Worm (Caenorhabditis elegans): ENCODE results near the gene K07E3.4.

Gene K07E3.4

DNA sequence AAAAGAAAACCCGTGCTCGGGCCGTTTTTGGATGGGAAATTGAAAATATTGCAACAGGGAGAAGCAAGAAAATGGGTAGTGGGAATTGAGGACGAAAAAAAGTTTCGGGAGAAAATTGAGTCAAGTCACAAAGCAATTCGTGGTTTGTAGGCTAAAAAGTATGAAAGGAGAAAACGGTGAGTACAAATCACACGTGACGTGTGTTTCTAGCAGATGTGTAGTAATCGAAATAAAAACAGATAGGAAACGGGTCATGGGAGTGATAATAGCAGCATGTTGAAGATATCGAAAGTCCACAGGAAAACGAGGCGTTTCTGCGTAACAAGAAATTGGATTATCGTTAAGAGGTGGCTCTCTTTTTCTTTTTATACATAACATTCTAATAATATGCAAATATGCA is 6.1 kb upstream of the K07E3.4 start (continued):
- no peak for TF ChIP-seq jun-1 (tag; optimal IDR thresholded peaks at IDR 0.05)

DNA sequence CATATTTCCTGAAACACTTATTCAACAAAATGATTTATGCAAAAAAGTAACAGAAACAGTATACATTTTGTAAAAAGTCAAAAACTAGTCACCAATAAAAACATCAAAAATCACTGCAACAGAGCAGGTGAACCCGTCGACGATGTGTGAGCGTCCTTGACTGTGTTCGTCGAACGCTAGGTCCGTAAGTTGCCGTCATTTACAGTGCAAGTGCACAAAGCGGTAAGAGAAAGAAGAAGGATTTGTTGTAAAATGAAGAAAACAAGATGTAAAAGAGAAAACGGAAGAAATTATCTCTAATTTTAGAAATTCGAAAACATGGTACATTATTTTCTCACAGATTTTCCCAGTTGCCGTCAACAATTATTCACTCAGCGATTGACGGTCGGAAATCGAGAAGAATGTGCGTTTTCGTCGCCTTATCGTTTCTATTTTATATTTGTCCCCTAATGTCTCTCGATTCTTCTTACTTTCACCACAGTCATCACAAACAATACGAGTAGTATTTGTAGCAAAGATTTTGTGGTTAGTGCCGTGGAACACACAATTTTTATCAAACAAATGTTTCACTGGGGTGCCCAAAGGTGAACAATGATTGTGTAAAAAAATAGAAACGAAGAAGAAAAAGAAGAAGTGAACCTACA is 5.6 kb upstream of the K07E3.4 start:
- TF ChIP-seq snpc-4 (tag; optimal IDR thresholded peaks at IDR 0.05): no peak
- TF ChIP-seq daf-8 (GFP tag; IDR thresholded peaks at IDR 0.05): no peak
- TF ChIP-seq nhr-42 (GFP tag; IDR thresholded peaks at IDR 0.05): no peak
- peak; percentile 70 for TF ChIP-seq nhr-77 (tag; optimal IDR thresholded peaks at IDR 0.05)
- TF ChIP-seq nhr-76 (tag; optimal IDR thresholded peaks at IDR 0.05): no peak
- no peak for TF ChIP-seq mep-1 (tag; optimal IDR thresholded peaks at IDR 0.05)
- TF ChIP-seq zip-2 (tag; optimal IDR thresholded peaks at IDR 0.05): no peak
- no peak for TF ChIP-seq aly-2 (tag; optimal IDR thresholded peaks at IDR 0.05)
- no peak for TF ChIP-seq nhr-6 (tag; optimal IDR thresholded peaks at IDR 0.05)
- no peak for TF ChIP-seq php-3 (GFP tag; IDR thresholded peaks at IDR 0.05)
- TF ChIP-seq unc-62 (GFP tag; optimal IDR thresholded peaks at IDR 0.05 in 1 of 2): no peak
- no peak for TF ChIP-seq unc-62 (tag; optimal IDR thresholded peaks at IDR 0.05)
- TF ChIP-seq daf-16 (GFP tag; optimal IDR thresholded peaks at IDR 0.05): no peak
- TF ChIP-seq daf-16 (tag; optimal IDR thresholded peaks at IDR 0.05): peak; percentile 95
- TF ChIP-seq T20F7.1 (GFP tag; optimal IDR thresholded peaks at IDR 0.05): no peak
- no peak for TF ChIP-seq ceh-82 (tag; optimal IDR thresholded peaks at IDR 0.05)
- no peak for TF ChIP-seq F10B5.3 (tag; optimal IDR thresholded peaks at IDR 0.05)
- TF ChIP-seq ama-1 (optimal IDR thresholded peaks at IDR 0.05): no peak
- no peak for TF ChIP-seq nhr-41 (GFP tag; IDR thresholded peaks at IDR 0.05)
- TF ChIP-seq tag-97 (GFP tag; IDR thresholded peaks at IDR 0.05): no peak
- no peak for TF ChIP-seq saeg-2 (GFP tag; IDR thresholded peaks at IDR 0.05)
- no peak for TF ChIP-seq mdt-29 (GFP tag; IDR thresholded peaks at IDR 0.05)
- peak; percentile 52 for TF ChIP-seq pqm-1 (tag; optimal IDR thresholded peaks at IDR 0.05)
- no peak for TF ChIP-seq hlh-30 (tag; optimal IDR thresholded peaks at IDR 0.05; ENCODE audit: insufficient read depth)
- TF ChIP-seq skn-1 (tag; optimal IDR thresholded peaks at IDR 0.05): no peak
- no peak for TF ChIP-seq unc-39 (tag; optimal IDR thresholded peaks at IDR 0.05)
- no peak for TF ChIP-seq lin-13 (GFP tag; optimal IDR thresholded peaks at IDR 0.05)
- no peak for TF ChIP-seq lin-38 (GFP tag; IDR thresholded peaks at IDR 0.05)
- TF ChIP-seq ztf-7 (tag; optimal IDR thresholded peaks at IDR 0.05): no peak
- no peak for TF ChIP-seq lir-3 (tag; optimal IDR thresholded peaks at IDR 0.05)
- no peak for TF ChIP-seq F26F4.8 (GFP tag; conservative IDR thresholded peaks at IDR 0.05)
- peak; percentile 37 for TF ChIP-seq rbr-2 (tag; optimal IDR thresholded peaks at IDR 0.05)
- no peak for TF ChIP-seq daf-19 (GFP tag; conservative IDR thresholded peaks at IDR 0.05)
- TF ChIP-seq lin-29 (GFP tag; IDR thresholded peaks at IDR 0.05): no peak
- TF ChIP-seq ceh-20 (GFP tag; IDR thresholded peaks at IDR 0.05): no peak
- TF ChIP-seq nhr-102 (tag; optimal IDR thresholded peaks at IDR 0.05): peak; percentile 50
- TF ChIP-seq arid-1 (GFP tag; conservative IDR thresholded peaks at IDR 0.05): no peak
- no peak for TF ChIP-seq D1046.2 (GFP tag; IDR thresholded peaks at IDR 0.05)
- TF ChIP-seq hlh-11 (tag; optimal IDR thresholded peaks at IDR 0.05): peak; percentile 47
- peak; percentile 13 for TF ChIP-seq aha-1 (tag)
- TF ChIP-seq nhr-25 (tag; optimal IDR thresholded peaks at IDR 0.05; ENCODE audit: borderline replicate concordance, insufficient read depth): no peak
- TF ChIP-seq zfp-3 (GFP tag; conservative IDR thresholded peaks at IDR 0.05): no peak
- TF ChIP-seq nhr-10 (tag; optimal IDR thresholded peaks at IDR 0.05): peak; percentile 44
- TF ChIP-seq mxl-3 (GFP tag; optimal IDR thresholded peaks at IDR 0.05): no peak
- TF ChIP-seq jun-1 (tag; optimal IDR thresholded peaks at IDR 0.05): peak; percentile 0
- TF ChIP-seq zag-1 (tag; optimal IDR thresholded peaks at IDR 0.05): no peak
- TF ChIP-seq snpc-1.2 (GFP tag; IDR thresholded peaks at IDR 0.05): no peak
- TF ChIP-seq zfp-2 (tag; optimal IDR thresholded peaks at IDR 0.05): no peak
- TF ChIP-seq dmd-6 (GFP tag; IDR thresholded peaks at IDR 0.05): peak; percentile 59
- TF ChIP-seq pha-4 (GFP tag; IDR thresholded peaks at IDR 0.05): no peak
- TF ChIP-seq pha-4 (tag; optimal IDR thresholded peaks at IDR 0.05): no peak

All from whole organism, L4 larva.